Fruit fly (Drosophila melanogaster): Measurements from ENCODE around the gene CG33630.

Gene CG33630

DNA sequence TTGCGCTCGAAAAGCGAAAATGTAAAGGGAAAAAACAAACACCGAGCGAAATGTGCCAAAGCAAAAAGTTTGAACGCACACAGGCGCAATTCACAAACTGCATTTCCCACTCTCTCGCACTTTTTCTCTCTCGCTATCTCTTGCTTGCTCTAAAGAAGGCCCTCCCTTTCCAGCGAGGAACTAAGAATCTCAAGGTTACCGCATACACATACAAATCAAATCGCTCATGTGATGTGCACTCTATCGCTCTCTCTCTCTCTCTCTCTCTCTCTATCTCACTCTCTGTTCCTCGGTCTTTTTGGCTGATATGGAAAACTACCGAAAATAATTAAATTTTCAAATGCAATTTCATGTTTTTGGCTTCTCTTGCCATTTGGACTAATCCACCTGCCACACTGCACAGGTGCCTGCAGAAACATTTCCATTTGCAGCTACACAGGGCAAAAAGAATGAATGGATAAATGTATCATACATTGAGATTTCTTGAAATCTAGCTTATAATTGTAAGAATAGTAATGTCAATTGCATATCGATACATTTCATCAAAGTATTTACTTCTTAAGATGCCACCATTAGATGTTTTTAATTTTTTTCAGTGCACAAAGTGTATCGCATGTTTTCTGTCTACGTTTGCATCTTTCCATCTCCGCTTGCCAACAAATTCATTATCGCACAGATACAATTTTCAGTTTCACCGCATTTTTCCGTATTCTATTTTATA lies 17.0 kb downstream of the CG33630 start (continued):
- no peak for TF ChIP-seq caup (GFP tag; optimal IDR thresholded peaks at IDR 0.05; ENCODE audit: severe bottlenecking)
- peak; percentile 30 for TF ChIP-seq ind (GFP tag; optimal IDR thresholded peaks at IDR 0.05)
- no peak for TF ChIP-seq pb (GFP tag; optimal IDR thresholded peaks at IDR 0.05)
- peak; percentile 6 for TF ChIP-seq CG9609 (GFP tag; optimal IDR thresholded peaks at IDR 0.05)
- no peak for TF ChIP-seq crp (GFP tag; optimal IDR thresholded peaks at IDR 0.05)
- TF ChIP-seq ftz-f1 (GFP tag; optimal IDR thresholded peaks at IDR 0.05) = peak; percentile 52
- peak; percentile 45 for TF ChIP-seq CG17359 (tag; optimal IDR thresholded peaks at IDR 0.05)
- TF ChIP-seq D19A (tag; optimal IDR thresholded peaks at IDR 0.05) = no peak
- no peak for TF ChIP-seq slp2 (GFP tag; optimal IDR thresholded peaks at IDR 0.05)
- peak; percentile 31 for TF ChIP-seq Nf-YC (tag; optimal IDR thresholded peaks at IDR 0.05)
- no peak for TF ChIP-seq unc-4 (GFP tag; IDR thresholded peaks at IDR 0.05; ENCODE audit: partially characterized antibody)
- peak; percentile 2 for TF ChIP-seq CG8944 (GFP tag; optimal IDR thresholded peaks at IDR 0.05)
- peak; percentile 11 for TF ChIP-seq Chrac-16 (GFP tag; optimal IDR thresholded peaks at IDR 0.05)
- no peak for TF ChIP-seq Hmr (GFP tag; optimal IDR thresholded peaks at IDR 0.05)
- peak; percentile 58 for TF ChIP-seq slbo (GFP tag; IDR thresholded peaks at IDR 0.05)
- 0 out of 3 replicates have a peak, but pooled peaks have one; percentile 11 for TF ChIP-seq gce (GFP tag; IDR thresholded peaks at IDR 0.05)
- TF ChIP-seq amos (GFP tag; IDR thresholded peaks at IDR 0.05; ENCODE audit: partially characterized antibody) = no peak
- TF ChIP-seq fd3F (GFP tag; optimal IDR thresholded peaks at IDR 0.05) = no peak
- TF ChIP-seq toy (GFP tag; IDR thresholded peaks at IDR 0.05) = no peak
- no peak for TF ChIP-seq CG12299 (tag; optimal IDR thresholded peaks at IDR 0.05)
- TF ChIP-seq CG6854 (GFP tag; optimal IDR thresholded peaks at IDR 0.05) = no peak
- no peak for TF ChIP-seq dm (GFP tag; optimal IDR thresholded peaks at IDR 0.05)
- TF ChIP-seq CG2678 (tag; optimal IDR thresholded peaks at IDR 0.05) = no peak
- TF ChIP-seq CG1602 (GFP tag; optimal IDR thresholded peaks at IDR 0.05) = peak; percentile 18
- peak; percentile 86 for TF ChIP-seq Drgx (GFP tag; IDR thresholded peaks at IDR 0.05)
- TF ChIP-seq HLH54F (GFP tag; optimal IDR thresholded peaks at IDR 0.05) = no peak
- TF ChIP-seq CG30403 (GFP tag; optimal IDR thresholded peaks at IDR 0.05) = peak; percentile 38
- no peak for TF ChIP-seq CG8281 (tag; optimal IDR thresholded peaks at IDR 0.05)
- no peak for TF ChIP-seq CG7928 (GFP tag; optimal IDR thresholded peaks at IDR 0.05)
- TF ChIP-seq pzg (GFP tag; optimal IDR thresholded peaks at IDR 0.05) = no peak
- TF ChIP-seq pfk (GFP tag; optimal IDR thresholded peaks at IDR 0.05) = no peak
- no peak for TF ChIP-seq GATAe (GFP tag; conservative IDR thresholded peaks at IDR 0.05)
- TF ChIP-seq CG17186 (GFP tag; optimal IDR thresholded peaks at IDR 0.05) = no peak
- TF ChIP-seq CG42726 (GFP tag; IDR thresholded peaks at IDR 0.05; ENCODE audit: partially characterized antibody) = no peak
- no peak for TF ChIP-seq CG12942 (GFP tag; optimal IDR thresholded peaks at IDR 0.05)
- no peak for TF ChIP-seq hth (optimal IDR thresholded peaks at IDR 0.05)
- no peak for TF ChIP-seq kay (GFP tag; optimal IDR thresholded peaks at IDR 0.05)
- no peak for TF ChIP-seq Mad (GFP tag; optimal IDR thresholded peaks at IDR 0.05)
- no peak for TF ChIP-seq Tbp (GFP tag; optimal IDR thresholded peaks at IDR 0.05)
- no peak for TF ChIP-seq ash1 (GFP tag; optimal IDR thresholded peaks at IDR 0.05)
- TF ChIP-seq CG4282 (GFP tag; optimal IDR thresholded peaks at IDR 0.05) = no peak
- TF ChIP-seq CG11504 (tag; optimal IDR thresholded peaks at IDR 0.05) = peak; percentile 64
- no peak for TF ChIP-seq prd (optimal IDR thresholded peaks at IDR 0.05)
- peak; percentile 64 for TF ChIP-seq prd (GFP tag; IDR thresholded peaks at IDR 0.05)
- TF ChIP-seq CG16779 (GFP tag; IDR thresholded peaks at IDR 0.05) = no peak
- no peak for TF ChIP-seq CG11560 (tag; IDR thresholded peaks at IDR 0.05)
- no peak for TF ChIP-seq CG34376 (GFP tag; optimal IDR thresholded peaks at IDR 0.05)
- peak; percentile 30; the same call in 1 of the 3 replicates for TF ChIP-seq tgo (GFP tag; IDR thresholded peaks at IDR 0.05)
- TF ChIP-seq CG2875 (GFP tag; optimal IDR thresholded peaks at IDR 0.05) = no peak
- TF ChIP-seq CG6272 (GFP tag; IDR thresholded peaks at IDR 0.05) = no peak
- no peak for TF ChIP-seq CG11247 (GFP tag; IDR thresholded peaks at IDR 0.05)

Measured in whole organism, embryonic.